Worm (Caenorhabditis elegans): Measurements from ENCODE around the gene Y102A5C.40.

- TF ChIP-seq sup-37 (GFP tag; optimal IDR thresholded peaks at IDR 0.05) (no peak), mab-9 (GFP tag; IDR thresholded peaks at IDR 0.05) (no peak), tbx-2 (tag; optimal IDR thresholded peaks at IDR 0.05) (no peak), lin-13 (GFP tag; optimal IDR thresholded peaks at IDR 0.05) (no peak), unc-30 (tag; optimal IDR thresholded peaks at IDR 0.05) (no peak), F16B12.6 (tag; optimal IDR thresholded peaks at IDR 0.05) (no peak), elt-2 (tag; optimal IDR thresholded peaks at IDR 0.05) (no peak), fos-1 (tag; optimal IDR thresholded peaks at IDR 0.05) (no peak), ces-1 (GFP tag; optimal IDR thresholded peaks at IDR 0.05) (no peak), C34B4.2 (tag; optimal IDR thresholded peaks at IDR 0.05) (no peak), unc-130 (tag; optimal IDR thresholded peaks at IDR 0.05) (no peak)
Observed at ce11 chrV:17005189-17005588, 18.3 kb upstream of the Y102A5C.40 start, which contains the start of gene srh-131.

All from whole organism, L1 larva.